Worm (Caenorhabditis elegans): Measurements from ENCODE around the gene Y113G7A.14.

ce11 chrV:20163105-20163449 is 24.8 kb upstream of the Y113G7A.14 start:
- TF ChIP-seq attf-5 (GFP tag; optimal IDR thresholded peaks at IDR 0.05) (no peak), hmg-20 (GFP tag; IDR thresholded peaks at IDR 0.05) (0 out of 2 replicates have a peak, but pooled peaks have one; percentile 7), B0336.3 (GFP tag; IDR thresholded peaks at IDR 0.05) (peak; percentile 6; the same call in 1 of the 2 replicates), ceh-100 (GFP tag; IDR thresholded peaks at IDR 0.05) (no peak), B0019.2 (GFP tag; conservative IDR thresholded peaks at IDR 0.05) (no peak), nhr-120 (GFP tag; IDR thresholded peaks at IDR 0.05) (no peak), nhr-80 (tag; optimal IDR thresholded peaks at IDR 0.05) (no peak), bed-2 (GFP tag; IDR thresholded peaks at IDR 0.05) (no peak), Y56A3A.18 (GFP tag; IDR thresholded peaks at IDR 0.05) (peak; percentile 7; the same call in 1 of the 2 replicates), mel-28 (tag; optimal IDR thresholded peaks at IDR 0.05; ENCODE audit: borderline replicate concordance) (no peak)
